Worm (Caenorhabditis elegans): ENCODE data around the gene sax-3.

ce11 chrX:3503025-3503424 lies 37.3 kb upstream of the sax-3 start:
- TF ChIP-seq flt-1 (GFP tag; IDR thresholded peaks at IDR 0.05) (no peak), ref-1 (GFP tag; conservative IDR thresholded peaks at IDR 0.05) (no peak), ztf-23 (GFP tag; IDR thresholded peaks at IDR 0.05) (no peak), T22C8.4 (GFP tag; IDR thresholded peaks at IDR 0.05) (no peak)

Data from whole organism, midembryonic.